Worm (Caenorhabditis elegans): ENCODE results near the gene dmsr-5.

Gene dmsr-5

DNA sequence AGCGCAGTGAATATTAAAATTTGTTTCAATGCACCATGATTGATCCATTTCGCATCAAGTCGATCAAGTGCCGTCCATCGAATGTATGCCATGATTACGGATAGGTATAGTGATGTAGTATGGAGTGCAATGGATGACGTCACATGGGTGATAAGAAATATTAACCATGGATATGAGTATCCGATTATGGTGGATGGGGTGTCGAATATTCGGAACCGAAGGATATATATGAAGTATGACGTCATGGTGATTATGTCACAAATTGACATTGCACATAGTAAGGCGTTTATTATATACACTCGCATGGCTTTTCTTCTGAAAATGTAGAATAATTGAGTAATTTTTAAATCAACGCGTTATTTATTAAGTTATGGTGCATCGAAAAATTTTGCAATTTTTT, 971 bp downstream of the dmsr-5 start:
- TF ChIP-seq F23B12.7 (tag; optimal IDR thresholded peaks at IDR 0.05; ENCODE audit: insufficient read depth) (no peak), snpc-4 (GFP tag; optimal IDR thresholded peaks at IDR 0.05) (no peak), snpc-4 (tag; optimal IDR thresholded peaks at IDR 0.05) (no peak), F33H1.4 (GFP tag; IDR thresholded peaks at IDR 0.05) (no peak), sdz-38 (tag; optimal IDR thresholded peaks at IDR 0.05) (no peak), cebp-2 (GFP tag; IDR thresholded peaks at IDR 0.05) (no peak), somi-1 (GFP tag; optimal IDR thresholded peaks at IDR 0.05) (no peak), C17E4.6 (GFP tag; IDR thresholded peaks at IDR 0.05) (no peak), D2030.7 (GFP tag; IDR thresholded peaks at IDR 0.05) (no peak)

DNA sequence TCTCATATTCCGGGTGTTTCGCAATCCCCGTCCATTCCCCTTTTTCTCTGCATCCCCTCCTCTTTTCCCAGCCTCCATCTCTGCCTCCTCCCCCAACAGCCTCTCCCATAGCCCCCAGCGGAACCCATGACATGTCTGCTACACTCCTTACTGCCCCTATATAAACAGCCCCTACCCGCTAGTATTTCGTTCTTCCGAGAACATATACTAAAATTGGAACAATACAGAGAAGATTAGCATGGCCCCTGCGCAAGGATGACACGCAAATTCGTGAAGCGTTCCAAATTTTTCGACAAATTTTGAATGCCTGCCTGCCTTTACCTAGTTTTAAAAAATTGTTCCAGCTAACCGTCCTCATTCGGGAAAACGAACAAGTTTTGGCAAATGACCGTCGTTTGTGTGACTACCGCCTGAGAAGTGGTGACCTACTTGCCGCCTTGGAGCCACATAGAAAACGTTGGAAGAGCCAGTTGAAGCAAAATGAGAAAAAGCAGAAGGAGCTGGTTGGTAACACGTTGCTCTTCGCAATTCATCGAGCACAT, 5.5 kb downstream of the dmsr-5 start:
- TF ChIP-seq akir-1 (GFP tag; optimal IDR thresholded peaks at IDR 0.05) (peak; percentile 88), ceh-40 (GFP tag; IDR thresholded peaks at IDR 0.05) (peak; percentile 81; the same call in 1 of the 2 replicates), snpc-4 (GFP tag; optimal IDR thresholded peaks at IDR 0.05) (peak; percentile 99), snpc-4 (tag; optimal IDR thresholded peaks at IDR 0.05) (peak; percentile 99 to 100 (median 100)), xnd-1 (tag; optimal IDR thresholded peaks at IDR 0.05) (peak; percentile 33), nhr-27 (tag; optimal IDR thresholded peaks at IDR 0.05) (peak; percentile 88), snpc-1.1 (tag; optimal IDR thresholded peaks at IDR 0.05; ENCODE audit: insufficient read depth) (peak; percentile 97), ccch-3 (GFP tag; optimal IDR thresholded peaks at IDR 0.05) (peak; percentile 82), hrde-1 (tag; optimal IDR thresholded peaks at IDR 0.05; ENCODE audit: borderline replicate concordance) (peak; percentile 94), Y53G8AR.9 (GFP tag; conservative IDR thresholded peaks at IDR 0.05) (peak; percentile 92), T07F8.4 (tag; optimal IDR thresholded peaks at IDR 0.05) (peak; percentile 92), rec-8 (tag; optimal IDR thresholded peaks at IDR 0.05) (peak; percentile 95 to 97), fkh-3 (tag; optimal IDR thresholded peaks at IDR 0.05) (peak; percentile 93), F55B11.4 (tag; optimal IDR thresholded peaks at IDR 0.05; ENCODE audit: borderline replicate concordance, insufficient read depth) (peak; percentile 28), ceh-27 (GFP tag; optimal IDR thresholded peaks at IDR 0.05) (peak; percentile 95), cebp-2 (GFP tag; IDR thresholded peaks at IDR 0.05) (peak; percentile 96), ztf-3 (GFP tag; optimal IDR thresholded peaks at IDR 0.05) (peak; percentile 91), lag-1 (GFP tag; IDR thresholded peaks at IDR 0.05) (peak; percentile 88), dpl-1 (GFP tag; optimal IDR thresholded peaks at IDR 0.05) (peak; percentile 44), lsl-1 (GFP tag; optimal IDR thresholded peaks at IDR 0.05) (peak; percentile 70), madf-8 (GFP tag; conservative IDR thresholded peaks at IDR 0.05) (peak; percentile 60), D2030.7 (GFP tag; IDR thresholded peaks at IDR 0.05) (peak; percentile 89), nfyb-1 (GFP tag; IDR thresholded peaks at IDR 0.05) (peak; percentile 98), atf-7 (tag; optimal IDR thresholded peaks at IDR 0.05) (peak; percentile 96), die-1 (tag; optimal IDR thresholded peaks at IDR 0.05) (peak; percentile 97), sptf-2 (GFP tag; optimal IDR thresholded peaks at IDR 0.05) (peak; percentile 94), zfh-2 (GFP tag; conservative IDR thresholded peaks at IDR 0.05) (peak; percentile 94), aptf-3 (GFP tag; IDR thresholded peaks at IDR 0.05) (peak; percentile 94), ZK185.1 (tag; optimal IDR thresholded peaks at IDR 0.05; ENCODE audit: poor library complexity, severe bottlenecking) (peak; percentile 96), lir-1 (GFP tag; conservative IDR thresholded peaks at IDR 0.05) (peak; percentile 90), dpff-1 (tag; optimal IDR thresholded peaks at IDR 0.05) (peak; percentile 94), K11D2.4 (GFP tag; IDR thresholded peaks at IDR 0.05) (peak; percentile 95), efl-1 (GFP tag; optimal IDR thresholded peaks at IDR 0.05) (no peak), F57C9.4 (tag; optimal IDR thresholded peaks at IDR 0.05) (peak; percentile 76), dox-1 (GFP tag; IDR thresholded peaks at IDR 0.05) (peak; percentile 97), tlf-1 (GFP tag; optimal IDR thresholded peaks at IDR 0.05) (peak; percentile 91), hlh-26 (GFP tag; conservative IDR thresholded peaks at IDR 0.05) (0 out of 2 replicates have a peak, but pooled peaks have one; percentile 73), bed-2 (GFP tag; IDR thresholded peaks at IDR 0.05) (peak; percentile 72), F49E8.2 (tag; optimal IDR thresholded peaks at IDR 0.05; ENCODE audit: insufficient read depth) (peak; percentile 78), lin-26 (GFP tag; IDR thresholded peaks at IDR 0.05) (peak; percentile 98)

All from whole organism, young adult.